Fruit fly (Drosophila melanogaster) whole organism, embryonic: ENCODE measurements around the gene Gbp3.

Source experiments
- Adf1 ChIP-seq: fragments of 200-800 bp; sonication (Bioruptor generic); IDR thresholded peaks from 2 replicates; pipeline ENCODE4 v1.3.6; 2022; ENCODE audit warnings: missing biosample characterization, missing genetic modification characterization
- CG10431 ChIP-seq: fragments of 200-800 bp; sonication (Bioruptor generic); optimal IDR thresholded peaks from 3 replicates; lab custom pipeline; 2018; ENCODE audit warnings: missing biosample characterization, mild to moderate bottlenecking, missing genetic modification characterization
- CG15011 ChIP-seq: fragments of 200-800 bp; sonication (Bioruptor generic); optimal IDR thresholded peaks from 3 replicates; lab custom pipeline; 2018; ENCODE audit warnings: missing biosample characterization, mild to moderate bottlenecking, missing genetic modification characterization
- CG8290 ChIP-seq, 3 experiments: fragments of 200-800 bp; sonication (Bioruptor generic); optimal IDR thresholded peaks; 2 replicates each; lab custom pipeline; 2016 to 2019; ENCODE audit warnings: missing biosample characterization in 3 of 3, missing genetic modification characterization in 3 of 3, mild to moderate bottlenecking in 2 of 3, moderate library complexity in 1 of 3
- CTCF ChIP-seq: fragments of 200-800 bp; sonication (Bioruptor generic); optimal IDR thresholded peaks from 2 replicates; lab custom pipeline; 2017; ENCODE audit warnings: missing biosample characterization, mild to moderate bottlenecking, missing genetic modification characterization, moderate library complexity
- NFAT ChIP-seq: fragments of 200-800 bp; sonication (Bioruptor generic); IDR thresholded peaks from 2 replicates; pipeline ENCODE4 v1.3.6; 2022; ENCODE audit warnings: missing biosample characterization, missing genetic modification characterization
- Sox100B ChIP-seq: fragments of 200-800 bp; sonication (Bioruptor generic); optimal IDR thresholded peaks from 3 replicates; lab custom pipeline; 2018; ENCODE audit warnings: missing biosample characterization, mild to moderate bottlenecking, missing genetic modification characterization
- pnt ChIP-seq: fragments of 200-800 bp; sonication (Bioruptor generic); optimal IDR thresholded peaks from 3 replicates; lab custom pipeline; 2016; ENCODE audit warnings: missing biosample characterization, missing genetic modification characterization
- repo ChIP-seq: fragments of 200-800 bp; sonication (Bioruptor generic); optimal IDR thresholded peaks from 2 replicates; lab custom pipeline; 2016; ENCODE audit warnings: missing biosample characterization, missing genetic modification characterization
- sr ChIP-seq: fragments of 200-800 bp; sonication (Bioruptor generic); IDR thresholded peaks from 3 replicates; pipeline ENCODE4 v1.3.6; 2022; ENCODE audit warnings: missing biosample characterization, missing genetic modification characterization
- sug ChIP-seq: fragments of 200-800 bp; optimal IDR thresholded peaks from 2 replicates; lab custom pipeline; 2019; ENCODE audit warnings: missing biosample characterization, mild to moderate bottlenecking, missing genetic modification characterization, moderate library complexity
- ttk ChIP-seq: fragments of 200-800 bp; sonication (Bioruptor generic); IDR thresholded peaks from 2 replicates; pipeline ENCODE4 v2.1.2; 2022; ENCODE audit warnings: missing biosample characterization, missing genetic modification characterization

DNA sequence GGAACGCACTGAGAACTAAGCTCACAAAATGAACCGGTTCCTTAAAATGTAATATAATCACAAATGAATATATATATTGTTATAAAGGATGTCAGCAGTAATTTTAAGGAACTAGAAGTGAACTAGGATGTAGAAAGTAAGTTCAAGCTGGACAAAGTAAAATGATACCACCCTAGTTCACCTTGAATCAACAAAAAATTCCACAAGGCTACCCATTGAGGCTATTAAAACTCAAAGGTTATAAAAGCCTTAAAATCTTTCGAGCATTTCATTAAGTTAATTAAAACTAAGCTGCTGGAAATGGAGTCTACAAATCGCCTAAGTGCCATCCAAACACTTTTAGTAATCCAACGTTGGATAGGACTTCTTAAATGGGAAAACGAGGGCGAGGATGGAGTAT, 11.9 kb downstream of the Gbp3 start, which contains the start of gene Or94b:
- TF ChIP-seq ttk (no peak), Sox100B (GFP tag; lab: Kevin White, UChicago) (no peak), CG8290 (GFP tag; optimal IDR thresholded peaks at IDR 0.05; lab: Kevin White, UChicago) (no peak), CG8290 (tag; optimal IDR thresholded peaks at IDR 0.05; lab: Kevin White, UChicago) (no peak), CTCF (GFP tag; lab: Kevin White, UChicago) (no peak), NFAT (GFP tag; lab: Robert Waterston, UW) (no peak), CG10431 (no peak), repo (GFP tag; lab: Kevin White, UChicago) (no peak), sr (GFP tag; lab: Robert Waterston, UW) (no peak), CG15011 (no peak), Adf1 (no peak), pnt (GFP tag; lab: Kevin White, UChicago) (no peak), sug (tag; lab: Kevin White, UChicago) (no peak)
